Fruit fly (Drosophila melanogaster): ENCODE results near the gene Act5C.

Gene Act5C

dm6 chrX:5900146-5901093 lies at the start of gene Act5C (continued):
- TF ChIP-seq CG30020 (tag; optimal IDR thresholded peaks at IDR 0.05): peak; percentile 62
- peak; percentile 87 for TF ChIP-seq CG13123 (GFP tag; optimal IDR thresholded peaks at IDR 0.05)
- no peak for TF ChIP-seq CG34224 (GFP tag; IDR thresholded peaks at IDR 0.05; ENCODE audit: partially characterized antibody)
- peak; percentile 94 for TF ChIP-seq bcd (GFP tag; optimal IDR thresholded peaks at IDR 0.05)
- TF ChIP-seq CG7556 (GFP tag; optimal IDR thresholded peaks at IDR 0.05): peak; percentile 92
- TF ChIP-seq nerfin-1 (tag; optimal IDR thresholded peaks at IDR 0.05): peak; percentile 91
- peak; percentile 82 for TF ChIP-seq ssp (GFP tag; IDR thresholded peaks at IDR 0.05)
- TF ChIP-seq CG14441 (GFP tag; IDR thresholded peaks at IDR 0.05): peak; percentile 91
- peak; percentile 93 for TF ChIP-seq PHDP (tag; optimal IDR thresholded peaks at IDR 0.05)
- no peak for TF ChIP-seq Dll (GFP tag; IDR thresholded peaks at IDR 0.05; ENCODE audit: partially characterized antibody)
- TF ChIP-seq insv (GFP tag; optimal IDR thresholded peaks at IDR 0.05): no peak
- peak; percentile 83 for TF ChIP-seq Ets97D (GFP tag; optimal IDR thresholded peaks at IDR 0.05)
- peak; percentile 92 for TF ChIP-seq croc (GFP tag; conservative IDR thresholded peaks at IDR 0.05)
- TF ChIP-seq ato (GFP tag; IDR thresholded peaks at IDR 0.05; ENCODE audit: partially characterized antibody): 0 out of 2 replicates have a peak, but pooled peaks have one; percentile 23
- peak; percentile 87 for TF ChIP-seq CG18764 (GFP tag; optimal IDR thresholded peaks at IDR 0.05)
- TF ChIP-seq MBD-R2 (GFP tag; IDR thresholded peaks at IDR 0.05): peak; percentile 75
- TF ChIP-seq Hmr (GFP tag; optimal IDR thresholded peaks at IDR 0.05): peak; percentile 92
- peak; percentile 1 for TF ChIP-seq BEAF-32 (GFP tag; optimal IDR thresholded peaks at IDR 0.05)
- peak; percentile 84 for TF ChIP-seq Myb (GFP tag; optimal IDR thresholded peaks at IDR 0.05)
- peak; percentile 94 for TF ChIP-seq CG14014 (GFP tag; IDR thresholded peaks at IDR 0.05)
- peak; percentile 91 for TF ChIP-seq Rx (GFP tag; IDR thresholded peaks at IDR 0.05)
- peak; percentile 94 for TF ChIP-seq HLH3B (GFP tag; IDR thresholded peaks at IDR 0.05)
- peak; percentile 86 for TF ChIP-seq Nf-YA (GFP tag; IDR thresholded peaks at IDR 0.05)
- TF ChIP-seq ftz-f1 (GFP tag; optimal IDR thresholded peaks at IDR 0.05): peak; percentile 11
- TF ChIP-seq grau (tag; optimal IDR thresholded peaks at IDR 0.05): peak; percentile 93
- peak; percentile 79 for TF ChIP-seq CG13894 (tag; optimal IDR thresholded peaks at IDR 0.05)
- TF ChIP-seq HHEX (GFP tag; optimal IDR thresholded peaks at IDR 0.05): peak; percentile 90
- peak; percentile 90 for TF ChIP-seq en (GFP tag; optimal IDR thresholded peaks at IDR 0.05)
- TF ChIP-seq z (GFP tag; IDR thresholded peaks at IDR 0.05): peak; percentile 50; the same call in 1 of the 3 replicates
- TF ChIP-seq chm (GFP tag; IDR thresholded peaks at IDR 0.05): peak; percentile 93
- TF ChIP-seq dmrt11E (tag; optimal IDR thresholded peaks at IDR 0.05): peak; percentile 96
- TF ChIP-seq unc-4 (GFP tag; IDR thresholded peaks at IDR 0.05; ENCODE audit: partially characterized antibody): no peak
- peak; percentile 82 for TF ChIP-seq ap (GFP tag; IDR thresholded peaks at IDR 0.05)
- TF ChIP-seq CoRest (tag; optimal IDR thresholded peaks at IDR 0.05): peak; percentile 94
- TF ChIP-seq bowl (GFP tag; IDR thresholded peaks at IDR 0.05): peak; percentile 81
- TF ChIP-seq org-1 (GFP tag; optimal IDR thresholded peaks at IDR 0.05): peak; percentile 93
- peak; percentile 86 for TF ChIP-seq CG6854 (GFP tag; optimal IDR thresholded peaks at IDR 0.05)
- peak; percentile 57 for TF ChIP-seq MESR4 (GFP tag; optimal IDR thresholded peaks at IDR 0.05)
- peak; percentile 23 to 70 for TF ChIP-seq crp (GFP tag; optimal IDR thresholded peaks at IDR 0.05)
- peak; percentile 76 for TF ChIP-seq kah (GFP tag; optimal IDR thresholded peaks at IDR 0.05)
- peak; percentile 74 for TF ChIP-seq Ravus (GFP tag; IDR thresholded peaks at IDR 0.05)
- TF ChIP-seq CG7786 (GFP tag; optimal IDR thresholded peaks at IDR 0.05): peak; percentile 96
- peak; percentile 81 for TF ChIP-seq p53 (GFP tag; optimal IDR thresholded peaks at IDR 0.05)
- TF ChIP-seq CG11085 (GFP tag; IDR thresholded peaks at IDR 0.05): peak; percentile 78
- peak; percentile 72 for TF ChIP-seq Taf1 (GFP tag; IDR thresholded peaks at IDR 0.05)
- TF ChIP-seq Ada2b (GFP tag; IDR thresholded peaks at IDR 0.05): peak; percentile 94
- peak; percentile 95 for TF ChIP-seq CG16863 (GFP tag; optimal IDR thresholded peaks at IDR 0.05)
- TF ChIP-seq CG31365 (tag; optimal IDR thresholded peaks at IDR 0.05): peak; percentile 86

Data from whole organism, embryonic.